Worm (Caenorhabditis elegans) whole organism, young adult: ENCODE results near the gene T19A5.3.

Experiments used
- C17E4.6 ChIP-seq: fragments of 200-800 bp; sonication (Bioruptor generic); IDR thresholded peaks from 2 replicates; pipeline ENCODE4 v1.3.6; 2022; ENCODE audit warnings: missing genetic modification reagents, missing genetic modification characterization, missing compliant biosample characterization
- F49E8.2 ChIP-seq: sonication (generic microtip); optimal IDR thresholded peaks from 3 replicates; lab custom pipeline; 2017; ENCODE audit warnings: missing genetic modification characterization, mild to moderate bottlenecking, missing compliant biosample characterization, antibody characterized with exemption, moderate library complexity; ENCODE audit not compliant: insufficient read depth
- athp-1 ChIP-seq: sonication (generic microtip); optimal IDR thresholded peaks from 2 replicates; lab custom pipeline; 2017; ENCODE audit warnings: mild to moderate bottlenecking, missing genetic modification characterization, missing compliant biosample characterization
- ceh-40 ChIP-seq: fragments of 200-800 bp; sonication (Bioruptor generic); IDR thresholded peaks from 2 replicates; pipeline ENCODE4 v1.3.6; 2022; ENCODE audit warnings: missing genetic modification characterization, missing compliant biosample characterization
- die-1 ChIP-seq: sonication (generic microtip); optimal IDR thresholded peaks from 2 replicates; lab custom pipeline; 2016; ENCODE audit warnings: missing genotype, mild to moderate bottlenecking, missing genetic modification characterization, missing compliant biosample characterization
- egrh-3 ChIP-seq: fragments of 200-800 bp; sonication (Bioruptor generic); IDR thresholded peaks from 2 replicates; pipeline ENCODE4 v1.3.6; 2022; ENCODE audit warnings: missing genetic modification reagents, missing genetic modification characterization, missing compliant biosample characterization
- hlh-12 ChIP-seq: sonication (generic microtip); optimal IDR thresholded peaks from 2 replicates; lab custom pipeline; 2016; ENCODE audit warnings: missing genetic modification characterization, missing compliant biosample characterization
- madf-10 ChIP-seq: sonication (generic microtip); optimal IDR thresholded peaks from 2 replicates; lab custom pipeline; 2016; ENCODE audit warnings: mild to moderate bottlenecking, missing genetic modification characterization, missing compliant biosample characterization
- pha-4 ChIP-seq: fragments of 150-350 bp; sonication (generic microtip); optimal IDR thresholded peaks from 2 replicates; lab custom pipeline; 2014; ENCODE audit warnings: missing biosample characterization, missing genetic modification reagents, missing genetic modification characterization
- somi-1 ChIP-seq: fragments of 200-800 bp; sonication (Bioruptor generic); optimal IDR thresholded peaks from 2 replicates; lab custom pipeline; 2018; ENCODE audit warnings: mild to moderate bottlenecking, missing genetic modification characterization, missing compliant biosample characterization
- tbx-9 ChIP-seq: sonication (generic microtip); optimal IDR thresholded peaks from 2 replicates; lab custom pipeline; 2016; ENCODE audit warnings: borderline replicate concordance, missing genetic modification characterization, inconsistent platforms, missing compliant biosample characterization

DNA sequence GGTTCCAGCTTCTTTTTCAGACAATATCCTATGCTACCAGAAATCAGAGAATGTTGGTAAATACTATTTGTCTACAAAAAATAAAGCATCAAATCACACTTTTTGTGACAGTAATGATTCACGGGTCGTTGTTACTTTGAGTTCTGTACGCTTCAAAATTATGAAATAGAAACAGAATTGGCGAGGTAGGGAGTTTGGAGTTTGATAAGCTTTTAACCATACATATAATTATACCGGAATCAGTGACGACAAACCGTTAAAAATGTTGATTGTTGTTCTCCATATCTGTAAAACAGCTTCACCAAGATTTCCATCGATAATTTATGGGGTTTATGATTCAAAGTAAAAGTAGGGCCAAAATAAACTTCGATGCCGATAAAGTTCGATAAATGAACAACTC, 34.0 kb upstream of the T19A5.3 start:
- TF ChIP-seq C17E4.6 (GFP tag; lab: Robert Waterston, UW) (no peak), die-1 (tag; lab: Kevin White, UChicago) (no peak), pha-4 (tag; lab: Kevin White, UChicago) (no peak), athp-1 (tag; lab: Kevin White, UChicago) (no peak), F49E8.2 (no peak), egrh-3 (GFP tag; lab: Robert Waterston, UW) (no peak), hlh-12 (tag; lab: Kevin White, UChicago) (no peak), tbx-9 (tag; lab: Kevin White, UChicago) (no peak), ceh-40 (GFP tag; lab: Robert Waterston, UW) (no peak), madf-10 (no peak), somi-1 (GFP tag; lab: Kevin White, UChicago) (no peak)
